Fruit fly (Drosophila melanogaster): ENCODE data around the gene aus.

- TF ChIP-seq CG8478 (optimal IDR thresholded peaks at IDR 0.05) (no peak), Dll (optimal IDR thresholded peaks at IDR 0.05) (no peak), pan (optimal IDR thresholded peaks at IDR 0.05) (no peak), EcR (GFP tag; optimal IDR thresholded peaks at IDR 0.05) (no peak)
Measured at dm6 chr3R:21289071-21289613, 60.3 kb downstream of the aus start.

Data from whole organism.